Fruit fly (Drosophila melanogaster): ENCODE data around the gene Spase22-23.

Spase22-23 gene

dm6 chr3R:24264414-24265363 is 34.9 kb upstream of the Spase22-23 start (continued):
- TF ChIP-seq scrt (GFP tag; optimal IDR thresholded peaks at IDR 0.05), result peak; percentile 96
- TF ChIP-seq unc-4 (GFP tag; IDR thresholded peaks at IDR 0.05; ENCODE audit: partially characterized antibody), result peak; percentile 40; the same call in 1 of the 2 replicates
- TF ChIP-seq CG10543 (GFP tag; optimal IDR thresholded peaks at IDR 0.05), result peak; percentile 44
- peak; percentile 25 for TF ChIP-seq HHEX (GFP tag; optimal IDR thresholded peaks at IDR 0.05)
- no peak for TF ChIP-seq CG15479 (GFP tag; optimal IDR thresholded peaks at IDR 0.05)

dm6 chr3R:24263588-24264413 is 34.0 kb upstream of the Spase22-23 start:
- TF ChIP-seq Hey (tag; optimal IDR thresholded peaks at IDR 0.05) (peak; percentile 28), CG7556 (GFP tag; optimal IDR thresholded peaks at IDR 0.05) (no peak), HLHmδ (GFP tag; optimal IDR thresholded peaks at IDR 0.05) (no peak), prd (optimal IDR thresholded peaks at IDR 0.05) (no peak), prd (GFP tag; IDR thresholded peaks at IDR 0.05) (0 out of 3 replicates have a peak, but pooled peaks have one; percentile 28), pho (GFP tag; optimal IDR thresholded peaks at IDR 0.05) (no peak), NFAT (GFP tag; IDR thresholded peaks at IDR 0.05) (no peak), CG7372 (GFP tag; IDR thresholded peaks at IDR 0.05) (no peak), Opbp (GFP tag; IDR thresholded peaks at IDR 0.05; ENCODE audit: partially characterized antibody) (0 out of 3 replicates have a peak, but pooled peaks have one; percentile 13), stwl (tag; optimal IDR thresholded peaks at IDR 0.05) (no peak), Atf3 (GFP tag; optimal IDR thresholded peaks at IDR 0.05) (no peak), Xrp1 (GFP tag; IDR thresholded peaks at IDR 0.05) (peak; percentile 22; the same call in 1 of the 2 replicates), CG12236 (GFP tag; optimal IDR thresholded peaks at IDR 0.05) (no peak), ci (GFP tag; IDR thresholded peaks at IDR 0.05) (0 out of 3 replicates have a peak, but pooled peaks have one; percentile 11), dmrt99B (tag; optimal IDR thresholded peaks at IDR 0.05) (peak; percentile 14), vnd (GFP tag; IDR thresholded peaks at IDR 0.05; ENCODE audit: partially characterized antibody) (no peak), eve (GFP tag; optimal IDR thresholded peaks at IDR 0.05) (no peak), bcd (GFP tag; optimal IDR thresholded peaks at IDR 0.05) (peak; percentile 14), pzg (GFP tag; optimal IDR thresholded peaks at IDR 0.05) (peak; percentile 1), Deaf1 (tag; optimal IDR thresholded peaks at IDR 0.05) (peak; percentile 92), Drgx (GFP tag; IDR thresholded peaks at IDR 0.05) (peak; percentile 17; the same call in 1 of the 2 replicates), CG10565 (GFP tag; optimal IDR thresholded peaks at IDR 0.05) (no peak), ATbp (GFP tag; optimal IDR thresholded peaks at IDR 0.05) (peak; percentile 17), Hr51 (GFP tag; optimal IDR thresholded peaks at IDR 0.05) (peak in 1 of 2 experiments; percentile 27), CG34376 (GFP tag; optimal IDR thresholded peaks at IDR 0.05) (no peak), Elba2 (GFP tag; optimal IDR thresholded peaks at IDR 0.05) (peak; percentile 4), CG5180 (GFP tag; optimal IDR thresholded peaks at IDR 0.05) (no peak), trem (tag; optimal IDR thresholded peaks at IDR 0.05) (no peak), Med (GFP tag) (peak; percentile 71), D19B (GFP tag; optimal IDR thresholded peaks at IDR 0.05) (peak; percentile 82), pnt (GFP tag; optimal IDR thresholded peaks at IDR 0.05) (no peak), Jarid2 (GFP tag; optimal IDR thresholded peaks at IDR 0.05) (peak; percentile 11), ind (GFP tag; optimal IDR thresholded peaks at IDR 0.05) (no peak), her (GFP tag; optimal IDR thresholded peaks at IDR 0.05) (no peak), hbn (GFP tag; IDR thresholded peaks at IDR 0.05; ENCODE audit: partially characterized antibody) (no peak), ems (GFP tag; optimal IDR thresholded peaks at IDR 0.05) (no peak), CG11398 (GFP tag; optimal IDR thresholded peaks at IDR 0.05) (no peak), rib (GFP tag; IDR thresholded peaks at IDR 0.05) (0 out of 2 replicates have a peak, but pooled peaks have one; percentile 35), dm (GFP tag; optimal IDR thresholded peaks at IDR 0.05) (no peak)
